Fruit fly (Drosophila melanogaster): ENCODE results near the gene mRpL46.

mRpL46 gene

DNA sequence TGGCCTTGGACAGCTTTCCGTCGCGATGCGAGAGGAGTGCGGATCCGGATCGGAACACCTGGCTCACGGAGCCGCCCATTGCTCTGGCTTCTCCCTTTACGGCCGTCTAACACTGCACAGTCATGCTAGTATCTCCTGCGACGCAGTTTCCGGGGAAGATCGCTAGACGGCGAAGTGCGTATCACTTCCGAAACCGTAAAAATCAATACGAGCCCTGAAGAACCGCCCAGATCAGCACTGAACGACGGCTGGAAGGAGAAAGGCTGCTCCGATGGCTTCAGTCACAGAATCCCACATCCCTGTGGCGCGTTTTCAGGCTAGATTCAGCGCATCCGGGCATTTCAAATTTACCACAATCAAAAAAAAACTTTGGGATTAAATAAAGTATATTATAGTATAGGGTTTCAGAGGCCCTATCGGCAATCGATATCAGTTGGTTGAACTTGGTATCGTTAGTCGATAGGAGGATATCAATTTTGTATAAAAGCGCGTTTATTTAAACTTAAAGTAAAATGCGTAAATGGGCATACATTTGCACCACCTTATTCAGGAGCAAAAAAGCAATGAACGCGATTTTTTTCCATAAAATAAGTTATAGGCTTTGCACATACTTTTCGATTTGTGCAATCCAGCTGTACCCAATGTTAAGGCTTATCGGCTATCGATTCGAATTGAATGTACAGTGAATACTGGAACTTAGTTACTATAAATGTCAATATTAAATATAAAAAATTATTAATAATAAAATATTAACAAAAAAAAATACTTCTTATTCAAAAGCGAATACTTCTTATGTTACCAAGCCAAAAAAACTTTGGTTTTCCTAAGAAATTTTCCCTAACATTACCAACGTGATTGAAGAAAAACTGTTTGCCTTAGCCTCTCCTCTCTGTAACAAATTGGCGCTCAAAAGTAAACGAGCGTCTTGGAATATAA is 2.3 kb upstream of the mRpL46 start, which contains the start of the genes CG13933 and PolD2:
Gene CG13933, minus strand, starts transcription at position 435 of the 936 bp plus-strand sequence.
Gene PolD2, plus strand, starts transcription at position 921 of the 936 bp plus-strand sequence.
- TF ChIP-seq psq (optimal IDR thresholded peaks at IDR 0.05) (no peak), usp (GFP tag; optimal IDR thresholded peaks at IDR 0.05) (no peak), pan (optimal IDR thresholded peaks at IDR 0.05) (no peak), Dll (optimal IDR thresholded peaks at IDR 0.05) (no peak), CG8478 (optimal IDR thresholded peaks at IDR 0.05) (no peak), EcR (GFP tag; optimal IDR thresholded peaks at IDR 0.05) (no peak)

DNA sequence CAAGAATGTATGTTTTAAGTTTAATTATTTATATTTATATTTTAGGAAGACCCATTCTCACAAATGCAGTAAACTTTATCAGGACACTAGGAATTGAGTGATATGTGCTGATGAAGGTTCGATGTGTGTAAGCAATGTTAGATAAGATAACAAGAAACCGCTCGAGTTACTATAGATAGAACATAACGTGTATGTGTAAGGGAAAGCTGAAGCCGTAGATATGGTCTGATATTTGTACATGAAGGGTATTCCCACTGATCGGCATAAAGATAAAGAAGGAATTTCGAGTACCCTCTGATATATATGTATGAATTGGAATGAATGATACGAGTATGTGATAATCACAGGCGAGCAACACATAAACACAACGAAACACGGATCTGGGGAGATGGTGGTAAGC is 6.9 kb downstream of the mRpL46 start:
- no peak for TF ChIP-seq EcR (GFP tag; optimal IDR thresholded peaks at IDR 0.05)
- TF ChIP-seq psq (optimal IDR thresholded peaks at IDR 0.05), result no peak
- TF ChIP-seq pan (optimal IDR thresholded peaks at IDR 0.05), result no peak
- TF ChIP-seq Dll (optimal IDR thresholded peaks at IDR 0.05), result no peak
- TF ChIP-seq usp (GFP tag; optimal IDR thresholded peaks at IDR 0.05), result no peak
- no peak for TF ChIP-seq CG8478 (optimal IDR thresholded peaks at IDR 0.05)

DNA sequence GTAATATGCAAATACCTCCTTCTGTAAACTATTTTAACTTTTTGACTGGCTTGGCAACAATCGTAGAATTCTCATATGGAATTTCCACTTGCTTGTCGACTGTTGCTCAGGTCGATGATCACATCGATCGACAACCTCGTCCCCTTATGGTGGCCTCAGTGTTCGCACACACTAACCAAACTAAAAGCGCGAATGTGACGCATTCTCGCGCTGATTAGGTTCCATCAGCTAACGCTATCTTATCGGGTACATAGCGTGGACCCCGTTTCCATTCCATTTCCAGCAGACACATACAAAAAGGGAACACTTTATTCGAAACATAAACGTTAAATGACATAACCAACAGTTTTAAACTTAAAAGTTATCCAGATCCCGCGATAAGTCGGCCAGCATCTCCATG is 12.1 kb downstream of the mRpL46 start:
- TF ChIP-seq usp (GFP tag; optimal IDR thresholded peaks at IDR 0.05) (no peak), pan (optimal IDR thresholded peaks at IDR 0.05) (no peak), psq (optimal IDR thresholded peaks at IDR 0.05) (no peak), EcR (GFP tag; optimal IDR thresholded peaks at IDR 0.05) (no peak), Dll (optimal IDR thresholded peaks at IDR 0.05) (no peak), CG8478 (optimal IDR thresholded peaks at IDR 0.05) (no peak)

DNA sequence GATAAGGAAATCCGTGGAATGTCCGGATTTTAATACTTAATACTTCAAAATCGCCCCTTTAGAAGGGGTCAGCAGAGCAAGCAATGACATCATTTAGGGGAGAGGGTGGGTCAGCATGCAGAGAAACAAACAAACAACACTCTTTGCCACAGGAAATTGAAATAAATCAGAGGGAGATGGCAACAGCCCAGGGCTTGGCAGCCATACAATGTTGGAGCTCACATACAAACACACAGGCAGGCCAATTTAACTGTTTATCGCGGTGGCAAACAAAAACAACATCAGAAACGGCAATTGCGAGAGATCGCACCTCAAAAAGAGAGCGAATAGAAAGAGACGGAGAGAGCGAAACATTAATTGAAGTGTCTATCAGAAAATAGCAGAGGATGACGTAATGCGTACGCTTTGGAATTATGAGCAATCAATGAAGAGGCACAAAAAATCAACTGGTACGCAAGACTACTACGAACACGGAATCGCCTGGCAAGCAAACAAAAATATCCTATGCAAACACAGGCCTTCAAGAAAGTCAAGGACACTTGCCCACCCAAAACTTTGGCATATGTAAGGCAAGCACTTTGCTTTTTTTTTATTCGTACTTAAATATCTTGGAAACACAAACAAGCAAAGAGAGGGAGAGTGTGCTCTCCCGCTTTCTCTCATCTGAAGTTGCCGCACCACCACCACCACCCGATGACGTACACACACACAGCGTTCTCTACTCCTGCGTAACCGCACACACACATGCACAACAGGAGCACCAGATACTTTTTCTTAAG is 17.1 kb downstream of the mRpL46 start:
- TF ChIP-seq EcR (GFP tag; optimal IDR thresholded peaks at IDR 0.05) (no peak), Dll (optimal IDR thresholded peaks at IDR 0.05) (peak; percentile 85)

DNA sequence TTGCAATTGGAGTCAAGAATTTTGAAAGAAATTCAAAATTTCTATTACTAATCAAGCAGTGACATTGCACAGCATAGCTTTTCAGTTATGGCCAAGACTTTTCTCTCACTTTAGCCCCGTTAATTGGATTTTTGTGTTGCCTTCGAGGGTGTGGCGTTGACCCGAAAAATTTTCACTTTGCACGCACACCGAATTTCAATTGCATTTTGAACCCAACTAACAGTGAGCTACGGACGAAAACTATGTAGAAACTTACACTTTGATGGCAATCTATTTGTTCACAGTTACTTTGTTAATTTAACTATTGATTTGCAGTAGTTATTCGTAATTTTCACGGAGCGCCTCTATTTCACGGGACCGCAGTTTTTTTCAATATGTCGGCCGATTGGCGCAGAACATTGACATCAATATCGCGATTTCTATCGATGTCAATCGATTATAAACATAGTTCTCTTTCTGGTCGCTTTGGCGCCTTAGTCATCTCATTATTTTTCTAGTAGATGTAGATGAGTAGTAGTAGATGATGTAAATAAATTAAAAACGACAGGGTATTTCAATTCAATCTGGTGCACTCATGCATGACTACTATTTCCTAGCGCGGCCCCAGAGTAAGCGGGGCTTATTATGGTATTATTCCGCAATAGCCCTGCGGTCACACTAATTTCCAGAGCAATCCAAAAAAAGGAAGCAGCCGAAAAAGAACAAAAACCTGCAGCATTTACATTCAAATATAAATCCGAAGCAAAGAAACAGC is 17.9 kb downstream of the mRpL46 start, which contains the start of the genes alpha-Spec, dlt and Cdc37:
Gene alpha-Spec, minus strand, starts transcription at position 386 of the 754 bp plus-strand sequence.
Gene dlt, minus strand, starts transcription at position 386 of the 754 bp plus-strand sequence.
Gene Cdc37, plus strand, starts transcription at position 450 of the 754 bp plus-strand sequence.
- TF ChIP-seq pan (optimal IDR thresholded peaks at IDR 0.05), result no peak

DNA sequence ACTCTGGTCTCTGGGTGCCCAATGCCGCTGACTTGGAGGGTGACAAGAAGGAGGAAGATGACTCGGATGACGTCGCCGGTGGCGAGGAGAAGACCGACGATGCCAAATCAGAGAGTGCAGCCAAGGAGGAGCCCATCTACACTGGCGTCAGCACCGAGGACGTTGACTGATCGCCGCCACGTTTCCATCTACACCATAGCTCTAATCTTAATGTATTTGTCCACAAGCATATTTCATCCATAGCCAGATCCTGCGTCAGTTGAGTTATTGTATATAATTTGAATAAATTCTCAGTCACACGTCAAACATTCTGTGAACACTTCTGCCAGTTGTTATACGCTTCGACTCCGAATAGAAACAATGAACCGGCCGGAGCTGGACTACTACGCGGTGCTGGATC is 19.8 kb downstream of the mRpL46 start, which contains the start of gene CG12020:
Gene CG12020, plus strand, starts transcription at position 301 of the 400 bp plus-strand sequence.
- no peak for TF ChIP-seq psq (optimal IDR thresholded peaks at IDR 0.05)
- no peak for TF ChIP-seq usp (GFP tag; optimal IDR thresholded peaks at IDR 0.05)
- TF ChIP-seq pan (optimal IDR thresholded peaks at IDR 0.05), result no peak
- TF ChIP-seq Dll (optimal IDR thresholded peaks at IDR 0.05), result no peak
- no peak for TF ChIP-seq EcR (GFP tag; optimal IDR thresholded peaks at IDR 0.05)
- no peak for TF ChIP-seq CG8478 (optimal IDR thresholded peaks at IDR 0.05)

DNA sequence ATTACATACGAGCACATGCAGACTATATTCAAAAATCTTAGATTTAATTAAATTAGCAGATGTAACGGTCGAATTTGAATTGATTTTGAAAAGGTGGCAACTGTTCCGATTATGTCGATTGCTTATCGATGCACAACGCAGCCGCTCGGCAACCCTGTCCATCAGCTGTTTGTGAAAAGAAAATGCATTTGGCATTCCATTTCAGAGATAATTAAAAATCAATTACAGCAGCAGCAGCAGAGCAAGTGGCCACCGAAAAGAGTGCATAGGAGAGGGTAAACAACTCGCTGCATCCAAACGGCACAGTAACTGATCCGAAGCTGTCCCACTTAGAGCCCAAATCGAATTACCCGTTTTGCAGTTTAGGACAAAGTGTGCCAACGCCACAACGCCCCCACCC is 21.4 kb downstream of the mRpL46 start, which contains the start of gene Patj:
Gene Patj, plus strand, starts transcription at position 155 of the 400 bp plus-strand sequence.
- no peak for TF ChIP-seq CG8478 (optimal IDR thresholded peaks at IDR 0.05)
- TF ChIP-seq Dll (optimal IDR thresholded peaks at IDR 0.05), result peak; percentile 54

DNA sequence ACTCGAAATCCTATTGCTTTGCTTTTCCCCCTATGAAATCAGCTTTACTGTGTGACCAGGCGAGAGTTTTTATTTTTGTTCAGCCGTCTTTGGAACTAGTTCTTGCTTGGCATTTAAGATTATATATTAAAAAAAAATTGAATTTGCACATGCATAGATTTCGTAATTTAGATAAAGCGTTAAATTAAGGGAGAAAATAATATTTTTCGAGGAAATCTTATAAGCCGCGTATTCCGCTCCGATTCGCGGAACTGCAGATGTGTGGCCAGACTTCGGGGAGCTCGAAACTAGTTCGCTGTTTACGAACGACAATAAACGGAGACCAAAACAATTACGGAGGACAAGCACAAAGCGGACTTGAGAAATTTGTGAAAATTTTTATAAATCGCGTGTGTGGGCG is 25.6 kb downstream of the mRpL46 start, which contains the start of the genes JTBR and CG42676:
Gene JTBR, minus strand, starts transcription at position 55 of the 400 bp plus-strand sequence.
Gene CG42676, plus strand, starts transcription at position 306 of the 400 bp plus-strand sequence.
- TF ChIP-seq psq (optimal IDR thresholded peaks at IDR 0.05) (peak; percentile 57), EcR (GFP tag; optimal IDR thresholded peaks at IDR 0.05) (no peak)

DNA sequence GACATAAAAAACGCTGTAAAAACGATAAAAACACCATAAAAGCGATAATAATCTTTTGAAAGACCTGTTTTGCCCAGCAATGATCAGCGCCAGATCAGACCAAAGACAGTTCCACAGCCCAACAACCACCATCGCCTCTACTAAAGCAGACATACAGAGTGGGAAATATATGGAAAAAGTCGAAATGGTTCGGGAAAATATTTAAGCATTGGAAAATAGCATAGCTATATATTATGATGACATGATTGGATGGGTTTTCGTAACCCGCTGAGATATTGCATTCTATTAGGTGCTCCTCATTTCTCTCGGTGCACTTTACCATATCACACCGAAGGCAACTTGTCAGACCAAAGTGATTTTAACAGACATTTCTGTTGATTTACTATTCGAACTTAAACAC is 31.4 kb downstream of the mRpL46 start:
- no peak for TF ChIP-seq Dll (optimal IDR thresholded peaks at IDR 0.05)
- no peak for TF ChIP-seq pan (optimal IDR thresholded peaks at IDR 0.05)

DNA sequence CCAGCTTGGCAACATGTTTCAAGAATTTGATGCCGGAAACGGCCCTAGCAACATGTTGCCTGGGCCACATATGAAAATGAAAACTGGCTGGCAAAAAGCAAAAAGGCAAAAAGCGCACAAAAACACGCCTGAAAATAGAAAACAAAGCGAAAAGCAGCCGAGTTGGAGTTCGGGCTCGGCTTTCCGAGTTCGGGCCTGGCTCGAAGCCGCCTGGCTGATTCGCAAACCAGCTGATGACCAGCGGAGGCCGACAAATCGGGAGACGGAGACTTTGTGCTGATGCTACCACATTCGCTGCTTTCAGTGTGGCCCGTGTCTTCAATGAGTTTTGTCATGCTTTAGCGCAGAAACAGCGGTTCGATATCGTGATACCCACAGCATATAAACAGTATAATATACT is 33.0 kb downstream of the mRpL46 start, which contains the start of gene GV1:
Gene GV1, plus strand, starts transcription at position 301 of the 400 bp plus-strand sequence.
- no peak for TF ChIP-seq pan (optimal IDR thresholded peaks at IDR 0.05)
- TF ChIP-seq EcR (GFP tag; optimal IDR thresholded peaks at IDR 0.05), result no peak
- no peak for TF ChIP-seq usp (GFP tag; optimal IDR thresholded peaks at IDR 0.05)
- TF ChIP-seq psq (optimal IDR thresholded peaks at IDR 0.05), result no peak
- no peak for TF ChIP-seq CG8478 (optimal IDR thresholded peaks at IDR 0.05)
- TF ChIP-seq Dll (optimal IDR thresholded peaks at IDR 0.05), result no peak

DNA sequence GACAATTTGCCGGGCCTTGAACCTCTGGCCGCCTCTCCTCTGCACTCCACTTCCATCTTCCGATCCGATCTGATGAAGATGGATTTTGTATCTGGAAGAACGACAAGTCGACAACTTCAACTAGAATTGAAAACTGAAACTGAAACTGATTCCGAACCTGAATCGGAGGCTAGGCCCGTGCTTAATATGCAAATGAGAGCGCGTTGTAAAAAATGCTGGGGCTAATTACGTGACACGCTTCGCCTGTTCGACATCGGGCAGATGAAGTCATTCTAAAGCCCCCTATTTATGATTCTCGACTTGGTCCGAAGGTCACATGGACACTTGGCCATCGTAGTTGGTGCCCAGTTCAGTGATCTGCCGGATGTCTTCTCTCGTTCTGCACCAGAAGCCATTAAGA is 39.4 kb downstream of the mRpL46 start:
- TF ChIP-seq psq (optimal IDR thresholded peaks at IDR 0.05) (no peak), CG8478 (optimal IDR thresholded peaks at IDR 0.05) (no peak), Dll (optimal IDR thresholded peaks at IDR 0.05) (no peak), EcR (GFP tag; optimal IDR thresholded peaks at IDR 0.05) (no peak), pan (optimal IDR thresholded peaks at IDR 0.05) (no peak)

DNA sequence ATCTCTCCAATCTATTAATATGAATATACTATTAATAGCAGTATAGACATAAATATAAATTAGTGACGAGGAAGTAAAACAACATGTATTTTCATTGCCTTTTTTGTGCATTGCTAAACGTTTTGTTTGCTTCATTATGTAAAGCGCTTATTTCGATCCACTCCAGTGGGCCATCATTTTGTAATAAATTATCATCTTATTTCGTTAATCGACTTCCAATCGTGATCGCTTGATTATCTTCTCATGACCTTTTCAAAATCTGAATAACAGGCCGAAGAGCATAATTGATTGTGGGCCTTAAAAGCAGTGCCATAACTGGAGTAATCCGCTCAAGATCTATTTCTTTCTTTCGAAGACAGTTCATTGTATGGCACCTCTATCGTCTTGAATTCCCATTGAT is 40.2 kb downstream of the mRpL46 start:
- TF ChIP-seq CG8478 (optimal IDR thresholded peaks at IDR 0.05), result no peak
- no peak for TF ChIP-seq usp (GFP tag; optimal IDR thresholded peaks at IDR 0.05)
- TF ChIP-seq Dll (optimal IDR thresholded peaks at IDR 0.05), result no peak
- TF ChIP-seq EcR (GFP tag; optimal IDR thresholded peaks at IDR 0.05), result no peak
- no peak for TF ChIP-seq pan (optimal IDR thresholded peaks at IDR 0.05)
- TF ChIP-seq psq (optimal IDR thresholded peaks at IDR 0.05), result no peak

All from whole organism.